Worm (Caenorhabditis elegans) whole organism, L3 larva: Measurements from ENCODE around the gene C17C3.15.

Experiments
- R02D3.7 ChIP-seq: fragments of 150-350 bp; optimal IDR thresholded peaks from 2 replicates; lab custom pipeline; 2014; ENCODE audit warnings: missing biosample characterization, missing genetic modification characterization
- ZK546.5 ChIP-seq: sonication (generic microtip); optimal IDR thresholded peaks from 2 replicates; lab custom pipeline; 2017; ENCODE audit warnings: missing biosample characterization, missing genetic modification characterization
- ama-1 ChIP-seq: fragments of 150-350 bp; optimal IDR thresholded peaks from 2 replicates; lab custom pipeline; 2018
- ceh-16 ChIP-seq: sonication (generic microtip); optimal IDR thresholded peaks from 2 replicates; lab custom pipeline; 2017; ENCODE audit warnings: missing biosample characterization, missing genetic modification characterization
- ceh-28 ChIP-seq: fragments of 150-350 bp; optimal IDR thresholded peaks from 2 replicates; lab custom pipeline; 2014; ENCODE audit warnings: missing biosample characterization, missing genetic modification reagents, missing genetic modification characterization
- ceh-82 ChIP-seq: fragments of 150-350 bp; optimal IDR thresholded peaks from 2 replicates; lab custom pipeline; 2014; ENCODE audit warnings: missing biosample characterization, missing genetic modification characterization
- daf-12 ChIP-seq: fragments of 150-350 bp; optimal IDR thresholded peaks from 2 replicates; lab custom pipeline; 2014; ENCODE audit warnings: missing biosample characterization, missing genetic modification reagents, missing genetic modification characterization
- egl-27 ChIP-seq: sonication (generic microtip); optimal IDR thresholded peaks from 4 replicates; lab custom pipeline; 2017; ENCODE audit warnings: missing biosample characterization, missing genetic modification reagents, missing genetic modification characterization
- egl-5 ChIP-seq: fragments of 150-350 bp; optimal IDR thresholded peaks from 2 replicates; lab custom pipeline; 2017; ENCODE audit warnings: missing biosample characterization, missing genetic modification reagents, missing genetic modification characterization, inconsistent platforms
- elt-2 ChIP-seq: sonication (generic microtip); optimal IDR thresholded peaks from 2 replicates; lab custom pipeline; 2016; ENCODE audit warnings: missing genetic modification reagents, mild to moderate bottlenecking, missing genetic modification characterization, missing compliant biosample characterization
- hmg-11 ChIP-seq: sonication (generic microtip); optimal IDR thresholded peaks from 2 replicates; lab custom pipeline; 2016; ENCODE audit warnings: missing genetic modification characterization, missing compliant biosample characterization
- lin-39 ChIP-seq: fragments of 150-350 bp; optimal IDR thresholded peaks from 2 replicates; lab custom pipeline; 2018; ENCODE audit warnings: missing biosample characterization, missing genetic modification reagents, missing genetic modification characterization
- lsy-12 ChIP-seq: sonication (generic microtip); optimal IDR thresholded peaks from 2 replicates; lab custom pipeline; 2016; ENCODE audit warnings: mild to moderate bottlenecking, missing genetic modification characterization, missing compliant biosample characterization
- mdl-1 ChIP-seq: fragments of 150-350 bp; optimal IDR thresholded peaks from 2 replicates; lab custom pipeline; 2014; ENCODE audit warnings: missing biosample characterization, missing genetic modification characterization
- nfya-1 ChIP-seq: sonication (generic microtip); optimal IDR thresholded peaks from 2 replicates; lab custom pipeline; 2017; ENCODE audit warnings: missing genetic modification characterization, mild to moderate bottlenecking, missing compliant biosample characterization, antibody characterized with exemption, moderate library complexity; ENCODE audit not compliant: insufficient read depth
- nhr-11 ChIP-seq: fragments of 150-350 bp; optimal IDR thresholded peaks from 2 replicates; lab custom pipeline; 2014; ENCODE audit warnings: missing biosample characterization, missing genetic modification characterization
- nhr-23 ChIP-seq: fragments of 150-350 bp; optimal IDR thresholded peaks from 2 replicates; lab custom pipeline; 2014; ENCODE audit warnings: missing biosample characterization, missing genetic modification reagents, missing genetic modification characterization
- nhr-237 ChIP-seq: fragments of 150-350 bp; optimal IDR thresholded peaks from 2 replicates; lab custom pipeline; 2014; ENCODE audit warnings: missing biosample characterization, missing genetic modification characterization
- nhr-43 ChIP-seq: sonication (generic microtip); optimal IDR thresholded peaks from 2 replicates; lab custom pipeline; 2016; ENCODE audit warnings: mild to moderate bottlenecking, missing genetic modification characterization, missing compliant biosample characterization; ENCODE audit not compliant: poor library complexity, severe bottlenecking
- nhr-76 ChIP-seq: fragments of 150-350 bp; sonication (generic microtip); optimal IDR thresholded peaks from 5 replicates; lab custom pipeline; 2014; ENCODE audit warnings: missing biosample characterization, missing genetic modification characterization
- pha-4 ChIP-seq: fragments of 150-350 bp; optimal IDR thresholded peaks from 2 replicates; lab custom pipeline; 2014; ENCODE audit warnings: missing biosample characterization, missing genetic modification reagents, missing genetic modification characterization
- pqm-1 ChIP-seq: fragments of 150-350 bp; optimal IDR thresholded peaks from 2 replicates; lab custom pipeline; 2017; ENCODE audit warnings: missing biosample characterization, missing genetic modification characterization, inconsistent platforms
- sea-2 ChIP-seq: fragments of 150-350 bp; sonication (generic microtip); optimal IDR thresholded peaks from 4 replicates; lab custom pipeline; 2014; ENCODE audit warnings: missing biosample characterization, missing genetic modification reagents, missing genetic modification characterization
- skn-1 ChIP-seq: fragments of 150-350 bp; optimal IDR thresholded peaks from 2 replicates; lab custom pipeline; 2014; ENCODE audit warnings: missing biosample characterization, missing genetic modification characterization
- snpc-4 ChIP-seq: fragments of 150-350 bp; optimal IDR thresholded peaks from 2 replicates; lab custom pipeline; 2014; ENCODE audit warnings: missing biosample characterization, missing genetic modification characterization
- tbx-2 ChIP-seq: sonication (generic microtip); optimal IDR thresholded peaks from 2 replicates; lab custom pipeline; 2016; ENCODE audit warnings: mild to moderate bottlenecking, missing genetic modification characterization, missing compliant biosample characterization
- unc-39 ChIP-seq: sonication (generic microtip); optimal IDR thresholded peaks from 4 replicates; lab custom pipeline; 2017; ENCODE audit warnings: missing biosample characterization, missing genetic modification characterization
- unc-62 ChIP-seq: fragments of 150-350 bp; sonication (generic microtip); optimal IDR thresholded peaks from 4 replicates; lab custom pipeline; 2014; ENCODE audit warnings: missing biosample characterization, missing genetic modification reagents, missing genetic modification characterization
- zag-1 ChIP-seq: fragments of 150-350 bp; optimal IDR thresholded peaks from 2 replicates; lab custom pipeline; 2014; ENCODE audit warnings: missing biosample characterization, missing genetic modification characterization
- ztf-4 ChIP-seq: fragments of 150-350 bp; optimal IDR thresholded peaks from 2 replicates; lab custom pipeline; 2014; ENCODE audit warnings: missing biosample characterization, missing genetic modification characterization

C17C3.15 gene

DNA sequence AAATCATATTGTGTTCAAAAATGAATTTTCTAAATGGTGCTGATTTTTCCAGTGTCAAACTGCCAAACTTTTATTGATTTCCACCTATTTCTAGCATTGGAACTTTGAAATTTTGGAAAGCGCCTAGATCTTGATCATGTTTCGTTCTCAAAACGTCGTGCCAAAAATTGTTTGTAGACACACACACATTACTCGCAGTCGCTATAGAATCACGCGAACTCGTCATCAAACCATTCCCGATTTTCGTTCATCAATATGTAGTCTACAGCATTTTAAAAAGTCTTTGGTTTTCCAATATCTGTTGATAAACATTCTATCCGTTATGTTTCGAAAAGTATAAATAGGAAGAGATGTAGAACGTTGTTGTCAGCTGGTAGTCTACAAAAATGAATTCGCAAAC lies at the start of gene C17C3.15, which contains the start of gene C17C3.1:
TSS of gene C17C3.15 (plus strand) at position 383 of the 400 bp plus-strand sequence.
TSS of gene C17C3.1 (plus strand) at position 301 of the 400 bp plus-strand sequence.
- TF ChIP-seq hmg-11, result no peak
- no peak for TF ChIP-seq skn-1
- TF ChIP-seq ceh-82 (tag; lab: Kevin White, UChicago), result no peak
- TF ChIP-seq nhr-11 (tag; lab: Kevin White, UChicago), result no peak
- no peak for TF ChIP-seq ceh-16 (tag; lab: Kevin White, UChicago)
- TF ChIP-seq nhr-23 (tag; lab: Kevin White, UChicago), result no peak

DNA sequence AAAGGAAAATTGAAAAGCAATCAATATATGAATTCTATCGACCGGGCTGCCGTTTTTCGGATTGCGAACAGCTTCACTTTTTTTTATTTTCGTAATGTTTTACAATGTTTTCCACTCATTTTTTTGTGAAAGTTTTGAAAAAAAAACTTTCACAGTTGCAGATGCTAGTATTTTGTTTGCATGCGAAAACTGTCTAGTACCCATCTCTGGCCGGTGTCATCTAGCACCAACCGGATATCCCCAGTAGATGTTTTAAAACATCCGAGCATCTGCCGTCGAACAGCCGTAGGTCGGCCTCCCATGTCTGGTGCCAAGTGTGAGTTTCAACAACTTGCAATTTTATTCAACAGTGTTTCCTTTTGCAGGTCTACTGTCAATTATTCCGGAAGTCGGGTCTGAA lies 49.0 kb upstream of the C17C3.15 start, which contains the start of gene ZK177.12:
TSS of gene ZK177.12 (plus strand) at position 301 of the 400 bp plus-strand sequence.
- TF ChIP-seq hmg-11 (no peak), nhr-23 (tag; lab: Kevin White, UChicago) (no peak), lsy-12 (tag; lab: Kevin White, UChicago) (no peak), lin-39 (tag; lab: Kevin White, UChicago) (no peak), ceh-16 (tag; lab: Kevin White, UChicago) (no peak), sea-2 (no peak), unc-62 (no peak), mdl-1 (no peak), pqm-1 (no peak), unc-39 (tag; lab: Kevin White, UChicago) (no peak)

DNA sequence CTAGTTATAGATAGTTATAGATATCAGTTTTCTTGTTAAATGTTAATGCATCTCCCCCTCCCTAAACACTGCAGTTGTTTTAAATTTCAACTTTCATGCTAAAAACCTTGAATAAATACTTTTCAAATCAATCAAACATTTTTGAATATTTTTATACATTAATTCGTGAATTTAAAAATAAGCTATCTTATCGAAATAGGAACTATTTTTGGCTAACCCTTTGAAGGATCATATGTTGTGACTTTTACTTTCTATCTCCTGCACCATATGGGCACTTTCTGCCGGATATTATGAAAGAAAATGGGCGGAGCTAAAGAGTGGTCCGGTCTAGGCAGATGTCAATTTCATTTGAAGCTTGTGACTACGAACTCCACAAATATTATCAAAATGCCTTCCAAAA lies 47.8 kb upstream of the C17C3.15 start, which contains the start of gene ZK177.11:
TSS of gene ZK177.11 (plus strand) at position 301 of the 400 bp plus-strand sequence.
- TF ChIP-seq nhr-23 (tag; lab: Kevin White, UChicago) (no peak), nhr-237 (tag; lab: Kevin White, UChicago) (no peak), ama-1 (lab: Kevin White, UChicago) (no peak), ceh-16 (tag; lab: Kevin White, UChicago) (no peak), nhr-11 (tag; lab: Kevin White, UChicago) (no peak), snpc-4 (tag; lab: Kevin White, UChicago) (no peak), R02D3.7 (tag; lab: Kevin White, UChicago) (no peak), daf-12 (no peak), unc-39 (tag; lab: Kevin White, UChicago) (no peak), nhr-43 (tag; lab: Kevin White, UChicago) (no peak), sea-2 (no peak), egl-27 (no peak), pha-4 (tag; lab: Kevin White, UChicago) (no peak)

DNA sequence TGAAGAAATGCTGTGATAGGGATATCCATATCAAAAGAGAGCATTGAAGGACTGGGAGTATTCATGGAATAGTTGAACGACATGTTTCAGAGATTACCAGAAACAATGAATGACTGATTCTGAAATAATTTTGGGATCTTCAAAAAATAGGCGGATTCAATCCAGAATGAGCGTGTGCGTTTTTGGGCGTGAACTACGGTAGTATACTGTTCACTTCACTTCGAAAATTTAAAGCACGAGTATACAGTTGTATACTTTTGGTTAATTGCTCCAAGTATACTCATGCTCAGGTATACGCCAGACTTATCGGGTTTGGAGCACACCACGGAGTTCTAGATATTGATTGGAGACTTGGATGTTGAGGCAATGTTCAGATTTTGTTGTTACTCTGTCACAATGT lies 45.2 kb upstream of the C17C3.15 start, which contains the start of gene tbx-35:
TSS of gene tbx-35 (minus strand) at position 101 of the 400 bp plus-strand sequence.
- TF ChIP-seq nhr-237 (tag; lab: Kevin White, UChicago) (no peak), elt-2 (tag; lab: Kevin White, UChicago) (no peak), snpc-4 (tag; lab: Kevin White, UChicago) (no peak), nhr-76 (no peak), lin-39 (tag; lab: Kevin White, UChicago) (no peak), tbx-2 (tag; lab: Kevin White, UChicago) (no peak), zag-1 (tag; lab: Kevin White, UChicago) (no peak), pha-4 (tag; lab: Kevin White, UChicago) (no peak), R02D3.7 (tag; lab: Kevin White, UChicago) (no peak), egl-5 (tag; lab: Kevin White, UChicago) (no peak)

DNA sequence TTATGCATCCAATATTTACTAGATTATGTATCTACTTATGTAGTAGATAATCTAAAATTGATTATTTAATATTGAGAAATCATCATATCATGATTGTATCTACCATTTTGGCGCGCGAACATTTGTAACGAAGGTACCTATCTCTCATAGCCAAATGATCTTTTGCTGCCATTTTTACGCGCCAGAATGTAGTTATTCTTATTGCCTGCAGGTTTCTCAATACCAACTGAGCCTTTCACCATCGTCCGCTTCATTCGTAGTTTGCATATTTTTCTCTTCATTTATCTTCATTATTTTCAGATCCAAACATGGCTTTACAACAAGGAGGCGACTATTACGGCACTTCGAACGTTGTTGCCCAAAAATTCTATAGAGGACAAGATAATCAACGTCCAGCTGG lies 42.6 kb upstream of the C17C3.15 start, which contains the start of gene ZK177.1:
TSS of gene ZK177.1 (plus strand) at position 301 of the 400 bp plus-strand sequence.
- TF ChIP-seq ceh-28, result no peak
- no peak for TF ChIP-seq unc-39 (tag; lab: Kevin White, UChicago)

DNA sequence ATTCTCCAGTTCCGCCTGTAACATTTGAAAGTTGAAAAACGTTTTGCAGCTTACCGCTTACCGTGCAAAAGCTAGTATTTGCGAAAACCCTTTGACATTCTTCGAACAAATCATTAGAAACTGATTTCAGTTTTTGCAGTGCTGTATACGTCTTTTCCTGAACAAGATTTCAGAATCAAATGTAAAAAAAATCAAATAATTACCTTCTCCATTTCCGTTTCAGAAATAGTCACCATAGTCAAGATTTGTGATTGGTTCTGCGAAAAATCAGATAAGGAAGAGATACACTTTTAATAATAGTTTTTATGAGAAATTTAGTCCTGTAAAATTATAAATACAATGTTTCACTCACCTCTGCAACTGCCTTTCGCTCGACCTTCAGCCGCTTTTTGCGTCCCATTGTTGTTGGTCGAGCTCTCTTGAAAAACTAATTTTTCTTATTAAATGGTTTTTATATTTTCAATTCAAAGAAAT lies 38.6 kb upstream of the C17C3.15 start, which contains the start of gene C17C3.9:
TSS of gene C17C3.9 (minus strand) at position 424 of the 474 bp plus-strand sequence.
- TF ChIP-seq ZK546.5 (tag; lab: Kevin White, UChicago), result no peak
- no peak for TF ChIP-seq nfya-1 (tag; lab: Kevin White, UChicago)
- TF ChIP-seq ztf-4 (tag; lab: Kevin White, UChicago), result no peak
- TF ChIP-seq pha-4 (tag; lab: Kevin White, UChicago), result no peak
- TF ChIP-seq zag-1 (tag; lab: Kevin White, UChicago), result no peak
- no peak for TF ChIP-seq ama-1 (lab: Kevin White, UChicago)
